Fruit fly (Drosophila melanogaster) whole organism, embryonic: ENCODE data around the gene CG14244.
A peak's percentile ranks its signal among the peaks of the same experiment; 100 is the strongest.

ENCODE experiments used
- CG10274 ChIP-seq: fragments of 200-800 bp; sonication (Bioruptor generic); optimal IDR thresholded peaks from 3 replicates; lab custom pipeline; 2017; ENCODE audit warnings: missing biosample characterization, mild to moderate bottlenecking, missing genetic modification characterization
- CG12299 ChIP-seq: fragments of 200-800 bp; sonication (Bioruptor generic); optimal IDR thresholded peaks from 2 replicates; lab custom pipeline; 2018; ENCODE audit warnings: missing biosample characterization, mild to moderate bottlenecking, missing genetic modification characterization
- CG12744 ChIP-seq: fragments of 200-800 bp; sonication (Bioruptor generic); optimal IDR thresholded peaks from 2 replicates; lab custom pipeline; 2016; ENCODE audit warnings: missing biosample characterization, missing genetic modification characterization
- CG13287 ChIP-seq: fragments of 200-800 bp; sonication (Bioruptor generic); IDR thresholded peaks from 2 replicates; pipeline ENCODE4 v1.3.6; 2022; ENCODE audit warnings: missing biosample characterization, missing genetic modification characterization; ENCODE audit not compliant: partially characterized antibody
- CG15479 ChIP-seq: fragments of 200-800 bp; sonication (Bioruptor generic); optimal IDR thresholded peaks from 3 replicates; lab custom pipeline; 2019; ENCODE audit warnings: missing biosample characterization, mild to moderate bottlenecking, missing genetic modification characterization, moderate library complexity
- CG17328 ChIP-seq: fragments of 200-800 bp; sonication (Bioruptor generic); IDR thresholded peaks from 2 replicates; pipeline ENCODE4 v1.3.6; 2022; ENCODE audit warnings: missing biosample characterization, missing genetic modification characterization
- CG17385 ChIP-seq: fragments of 200-800 bp; sonication (Bioruptor generic); optimal IDR thresholded peaks from 3 replicates; lab custom pipeline; 2018; ENCODE audit warnings: missing biosample characterization, mild to moderate bottlenecking, missing genetic modification characterization
- CG17829 ChIP-seq: fragments of 200-800 bp; optimal IDR thresholded peaks from 2 replicates; lab custom pipeline; 2019; ENCODE audit warnings: missing biosample characterization, mild to moderate bottlenecking, missing genetic modification characterization, moderate library complexity
- CG18262 ChIP-seq: fragments of 200-800 bp; optimal IDR thresholded peaks from 3 replicates; lab custom pipeline; 2019; ENCODE audit warnings: missing biosample characterization, mild to moderate bottlenecking, missing genetic modification characterization, moderate library complexity
- CG18599 ChIP-seq: fragments of 200-800 bp; sonication (Bioruptor generic); optimal IDR thresholded peaks from 3 replicates; lab custom pipeline; 2017; ENCODE audit warnings: missing biosample characterization, missing genetic modification characterization, mild to moderate bottlenecking, moderate library complexity, missing genetic modification reagents
- CG2116 ChIP-seq: fragments of 200-800 bp; sonication (Bioruptor generic); optimal IDR thresholded peaks from 3 replicates; lab custom pipeline; 2018; ENCODE audit warnings: missing biosample characterization, mild to moderate bottlenecking, missing genetic modification characterization
- CG2678 ChIP-seq: fragments of 200-800 bp; sonication (Bioruptor generic); optimal IDR thresholded peaks from 3 replicates; lab custom pipeline; 2019; ENCODE audit warnings: missing biosample characterization, mild to moderate bottlenecking, missing genetic modification characterization, moderate library complexity
- CG34224 ChIP-seq: fragments of 200-800 bp; sonication (Bioruptor generic); IDR thresholded peaks from 3 replicates; pipeline ENCODE4 v1.3.6; 2022; ENCODE audit warnings: missing biosample characterization, missing genetic modification characterization; ENCODE audit not compliant: partially characterized antibody
- CG4404 ChIP-seq: fragments of 200-800 bp; sonication (Bioruptor generic); IDR thresholded peaks from 2 replicates; pipeline ENCODE4 v1.3.6; 2022; ENCODE audit warnings: missing biosample characterization, missing genetic modification characterization
- CG4730 ChIP-seq: fragments of 200-800 bp; sonication (Bioruptor generic); IDR thresholded peaks from 2 replicates; pipeline ENCODE4 v1.3.6; 2022; ENCODE audit warnings: missing biosample characterization, missing genetic modification characterization
- CG5953 ChIP-seq: fragments of 200-800 bp; sonication (Bioruptor generic); IDR thresholded peaks from 2 replicates; pipeline ENCODE4 v1.3.6; 2022; ENCODE audit warnings: missing biosample characterization, missing genetic modification characterization
- CG7786 ChIP-seq: fragments of 200-800 bp; sonication (Bioruptor generic); optimal IDR thresholded peaks from 2 replicates; lab custom pipeline; 2016; ENCODE audit warnings: missing biosample characterization, missing genetic modification characterization
- CG8089 ChIP-seq: fragments of 200-800 bp; sonication (Bioruptor generic); optimal IDR thresholded peaks from 3 replicates; lab custom pipeline; 2016; ENCODE audit warnings: missing biosample characterization, missing genetic modification characterization
- CG9609 ChIP-seq: fragments of 200-800 bp; sonication (Bioruptor generic); optimal IDR thresholded peaks from 3 replicates; lab custom pipeline; 2016; ENCODE audit warnings: missing biosample characterization, missing genetic modification characterization
- Chrac-16 ChIP-seq: fragments of 200-800 bp; sonication (Bioruptor generic); optimal IDR thresholded peaks from 3 replicates; lab custom pipeline; 2016; ENCODE audit warnings: missing biosample characterization, missing genetic modification characterization
- Dek ChIP-seq: fragments of 200-800 bp; sonication (Bioruptor generic); optimal IDR thresholded peaks from 3 replicates; lab custom pipeline; 2019; ENCODE audit warnings: missing biosample characterization, mild to moderate bottlenecking, missing genetic modification characterization, moderate library complexity
- Eip74EF ChIP-seq, 2 experiments: fragments of 200-800 bp in 1 of 2; fragments of >200 bp in 1 of 2; sonication (Bioruptor generic) in 1 of 2; optimal IDR thresholded peaks; 2 replicates each; lab custom pipeline; 2017 to 2019; ENCODE audit warnings: missing biosample characterization in 2 of 2, missing genetic modification characterization in 2 of 2, mild to moderate bottlenecking in 1 of 2, moderate library complexity in 1 of 2
- Hr51 ChIP-seq, 2 experiments: fragments of 200-800 bp; sonication (Bioruptor generic); optimal IDR thresholded peaks; 2 replicates in 1 of 2; 3 replicates in 1 of 2; lab custom pipeline; 2016 to 2018; ENCODE audit warnings: missing biosample characterization in 2 of 2, missing genetic modification characterization in 2 of 2, mild to moderate bottlenecking in 1 of 2, moderate library complexity in 1 of 2
- Opbp ChIP-seq: fragments of 200-800 bp; sonication (Bioruptor generic); IDR thresholded peaks from 3 replicates; pipeline ENCODE4 v1.3.6; 2022; ENCODE audit warnings: missing biosample characterization, missing genetic modification characterization; ENCODE audit not compliant: partially characterized antibody
- PHDP ChIP-seq: fragments of 200-800 bp; sonication (Bioruptor generic); optimal IDR thresholded peaks from 3 replicates; lab custom pipeline; 2018; ENCODE audit warnings: missing biosample characterization, mild to moderate bottlenecking, missing genetic modification characterization, moderate library complexity
- Xbp1 ChIP-seq: fragments of 200-800 bp; sonication (Bioruptor generic); optimal IDR thresholded peaks from 3 replicates; lab custom pipeline; 2016; ENCODE audit warnings: missing biosample characterization, mild to moderate bottlenecking, missing genetic modification characterization
- ac ChIP-seq: fragments of 200-800 bp; sonication (Bioruptor generic); optimal IDR thresholded peaks from 3 replicates; lab custom pipeline; 2017; ENCODE audit warnings: missing biosample characterization, mild to moderate bottlenecking, missing genetic modification characterization
- al ChIP-seq: fragments of 200-800 bp; sonication (Bioruptor generic); IDR thresholded peaks from 2 replicates; pipeline ENCODE4 v1.3.6; 2022; ENCODE audit warnings: missing biosample characterization, missing genetic modification characterization
- ash1 ChIP-seq: fragments of 200-800 bp; sonication (Bioruptor generic); optimal IDR thresholded peaks from 2 replicates; lab custom pipeline; 2018; ENCODE audit warnings: missing biosample characterization, mild to moderate bottlenecking, missing genetic modification characterization
- ato ChIP-seq: fragments of 200-800 bp; sonication (Bioruptor generic); IDR thresholded peaks from 2 replicates; pipeline ENCODE4 v1.3.6; 2022; ENCODE audit warnings: missing biosample characterization, missing genetic modification characterization; ENCODE audit not compliant: partially characterized antibody
- br ChIP-seq: fragments of >200 bp; optimal IDR thresholded peaks from 2 replicates; lab custom pipeline; 2017
- cas ChIP-seq: fragments of 200-800 bp; sonication (Bioruptor generic); IDR thresholded peaks from 2 replicates; pipeline ENCODE4 v1.3.6; 2022; ENCODE audit warnings: missing biosample characterization, missing genetic modification characterization
- danr ChIP-seq: fragments of 200-800 bp; sonication (Bioruptor generic); IDR thresholded peaks from 2 replicates; pipeline ENCODE4 v1.3.6; 2022; ENCODE audit warnings: missing biosample characterization, missing genetic modification characterization
- gcm2 ChIP-seq: fragments of 200-800 bp; sonication (Bioruptor generic); optimal IDR thresholded peaks from 2 replicates; lab custom pipeline; 2016; ENCODE audit warnings: missing biosample characterization, missing genetic modification characterization
- her ChIP-seq: fragments of 200-800 bp; sonication (Bioruptor generic); optimal IDR thresholded peaks from 2 replicates; lab custom pipeline; 2016; ENCODE audit warnings: missing biosample characterization, missing genetic modification characterization
- ind ChIP-seq: fragments of 200-800 bp; sonication (Bioruptor generic); optimal IDR thresholded peaks from 3 replicates; lab custom pipeline; 2016; ENCODE audit warnings: missing biosample characterization, missing genetic modification characterization
- p53 ChIP-seq: fragments of 200-800 bp; sonication (Bioruptor generic); optimal IDR thresholded peaks from 2 replicates; lab custom pipeline; 2016; ENCODE audit warnings: missing biosample characterization, missing genetic modification characterization
- phol ChIP-seq: fragments of 200-800 bp; sonication (Bioruptor generic); optimal IDR thresholded peaks from 3 replicates; lab custom pipeline; 2018; ENCODE audit warnings: missing biosample characterization, mild to moderate bottlenecking, missing genetic modification characterization, moderate library complexity
- prd ChIP-seq, 3 experiments: fragments of >200 bp in 2 of 3; fragments of 200-800 bp in 1 of 3; sonication (Bioruptor generic) in 1 of 3; optimal IDR thresholded peaks in 2 of 3; IDR thresholded peaks in 1 of 3; 2 replicates in 2 of 3; 3 replicates in 1 of 3; pipeline versions ENCODE4 v1.3.6 to Lab custom; 2017 to 2022; ENCODE audit warnings: missing biosample characterization in 1 of 3, missing genetic modification characterization in 1 of 3
- pzg ChIP-seq: fragments of 200-800 bp; sonication (Bioruptor generic); optimal IDR thresholded peaks from 3 replicates; lab custom pipeline; 2018; ENCODE audit warnings: missing biosample characterization, mild to moderate bottlenecking, missing genetic modification characterization, moderate library complexity
- repo ChIP-seq: fragments of 200-800 bp; sonication (Bioruptor generic); optimal IDR thresholded peaks from 2 replicates; lab custom pipeline; 2016; ENCODE audit warnings: missing biosample characterization, missing genetic modification characterization
- ro ChIP-seq: fragments of 200-800 bp; sonication (Bioruptor generic); IDR thresholded peaks from 2 replicates; pipeline ENCODE4 v1.3.6; 2022; ENCODE audit warnings: missing biosample characterization, missing genetic modification characterization
- run ChIP-seq: fragments of 200-800 bp; sonication (Bioruptor generic); optimal IDR thresholded peaks from 3 replicates; lab custom pipeline; 2018; ENCODE audit warnings: missing biosample characterization, mild to moderate bottlenecking, missing genetic modification characterization
- slou ChIP-seq: fragments of 200-800 bp; sonication (Bioruptor generic); optimal IDR thresholded peaks from 3 replicates; lab custom pipeline; 2016; ENCODE audit warnings: missing biosample characterization, missing genetic modification characterization
- stc ChIP-seq: fragments of 200-800 bp; sonication (Bioruptor generic); IDR thresholded peaks from 2 replicates; pipeline ENCODE4 v1.3.6; 2022; ENCODE audit warnings: missing biosample characterization, missing genetic modification characterization
- tll ChIP-seq, 2 experiments: fragments of 200-800 bp in 1 of 2; fragments of >200 bp in 1 of 2; sonication (Bioruptor generic) in 1 of 2; optimal IDR thresholded peaks; 2 replicates each; lab custom pipeline; 2017 to 2019; ENCODE audit warnings: missing biosample characterization in 2 of 2, missing genetic modification characterization in 2 of 2, mild to moderate bottlenecking in 1 of 2, moderate library complexity in 1 of 2
- trh ChIP-seq: fragments of 200-800 bp; sonication (Bioruptor generic); optimal IDR thresholded peaks from 2 replicates; lab custom pipeline; 2016; ENCODE audit warnings: missing biosample characterization, missing genetic modification characterization
- yki ChIP-seq: fragments of >200 bp; optimal IDR thresholded peaks from 3 replicates; lab custom pipeline; 2018
- z ChIP-seq: fragments of 200-800 bp; sonication (Bioruptor generic); IDR thresholded peaks from 3 replicates; pipeline ENCODE4 v1.3.6; 2022; ENCODE audit warnings: missing biosample characterization, missing genetic modification characterization
- zf30C ChIP-seq: fragments of 200-800 bp; sonication (Bioruptor generic); optimal IDR thresholded peaks from 3 replicates; lab custom pipeline; 2018; ENCODE audit warnings: missing biosample characterization, mild to moderate bottlenecking, missing genetic modification characterization

The CG14244 gene

DNA sequence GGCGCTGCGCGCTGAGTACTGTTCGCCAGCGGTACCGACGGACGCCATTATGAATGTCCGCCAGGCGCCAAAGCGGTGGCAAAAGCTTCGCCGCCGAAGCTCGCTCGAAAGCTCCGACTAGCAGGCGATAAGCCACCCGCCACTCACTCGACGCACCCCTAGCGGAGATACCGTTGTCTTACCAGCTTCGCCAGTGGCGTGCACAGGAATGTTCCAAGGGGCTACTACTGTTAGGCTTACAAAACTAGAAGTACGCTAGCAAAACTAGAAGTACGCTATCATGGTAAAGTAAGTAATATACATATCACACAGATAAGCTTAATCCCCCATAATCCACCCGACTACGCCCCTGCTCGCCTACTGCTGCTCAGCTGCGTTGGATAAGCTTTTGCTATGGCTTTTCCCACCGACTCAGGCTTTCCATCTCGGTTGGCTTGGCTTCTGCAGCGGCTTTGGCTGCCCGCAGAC, 11.8 kb upstream of the CG14244 start, which contains the start of gene amon (continued):
- TF ChIP-seq ato (no peak), CG2678 (tag; lab: Kevin White, UChicago) (peak; percentile 99), ind (GFP tag; lab: Kevin White, UChicago) (peak; percentile 99), trh (GFP tag; lab: Kevin White, UChicago) (peak; percentile 92), Opbp (GFP tag; lab: Robert Waterston, UW) (no peak), Dek (tag; lab: Kevin White, UChicago) (peak; percentile 99), CG10274 (GFP tag; lab: Kevin White, UChicago) (peak; percentile 94), tll (GFP tag; optimal IDR thresholded peaks at IDR 0.05; lab: Kevin White, UChicago) (no peak), z (GFP tag; lab: Robert Waterston, UW) (peak; percentile 74), zf30C (GFP tag; lab: Kevin White, UChicago) (peak; percentile 33), CG4404 (peak; percentile 97), Chrac-16 (GFP tag; lab: Kevin White, UChicago) (peak; percentile 97), Xbp1 (GFP tag; lab: Kevin White, UChicago) (peak; percentile 99), CG34224 (GFP tag; lab: Robert Waterston, UW) (no peak), her (GFP tag; lab: Kevin White, UChicago) (peak; percentile 98), CG17829 (tag; lab: Kevin White, UChicago) (peak; percentile 93), CG18599 (GFP tag; lab: Kevin White, UChicago) (peak; percentile 100), CG4730 (peak; percentile 98), slou (GFP tag; lab: Kevin White, UChicago) (peak; percentile 98), p53 (GFP tag; lab: Kevin White, UChicago) (peak; percentile 97), prd (optimal IDR thresholded peaks at IDR 0.05; lab: Kevin White, UChicago) (no peak), prd (GFP tag; IDR thresholded peaks at IDR 0.05; lab: Robert Waterston, UW) (peak; percentile 99), danr (GFP tag; lab: Robert Waterston, UW) (peak; percentile 97), repo (GFP tag; lab: Kevin White, UChicago) (peak; percentile 98), gcm2 (peak; percentile 96), cas (peak; percentile 98), CG9609 (peak; percentile 99), Hr51 (GFP tag; optimal IDR thresholded peaks at IDR 0.05; lab: Kevin White, UChicago) (peak; percentile 98), CG5953 (GFP tag; lab: Robert Waterston, UW) (peak; percentile 97), CG2116 (GFP tag; lab: Kevin White, UChicago) (peak; percentile 75), PHDP (tag; lab: Kevin White, UChicago) (peak; percentile 98), yki (lab: Kevin White, UChicago) (no peak), ro (peak; percentile 96), CG13287 (GFP tag; lab: Robert Waterston, UW) (peak; percentile 26), CG17328 (GFP tag; lab: Robert Waterston, UW) (peak; percentile 96), br (lab: Kevin White, UChicago) (no peak), CG17385 (peak; percentile 95), run (tag; lab: Kevin White, UChicago) (peak; percentile 93), ash1 (GFP tag; lab: Kevin White, UChicago) (peak; percentile 96), al (GFP tag; lab: Robert Waterston, UW) (peak; percentile 98), CG12744 (GFP tag; lab: Kevin White, UChicago) (peak; percentile 98), CG7786 (GFP tag; lab: Kevin White, UChicago) (peak; percentile 99), Eip74EF (GFP tag; optimal IDR thresholded peaks at IDR 0.05; lab: Kevin White, UChicago) (peak in 1 of 2 experiments; percentile 95), CG12299 (peak; percentile 98), CG18262 (peak; percentile 88), pzg (GFP tag; lab: Kevin White, UChicago) (peak; percentile 65), stc (peak; percentile 98), ac (GFP tag; lab: Kevin White, UChicago) (peak; percentile 60), phol (tag; lab: Kevin White, UChicago) (peak; percentile 95), CG15479 (GFP tag; lab: Kevin White, UChicago) (no peak), CG8089 (GFP tag; lab: Kevin White, UChicago) (peak; percentile 95)
